Worm (Caenorhabditis elegans): ENCODE results near the gene nspe-4.
"Not testable (repeated sequence)": the region's sequence is repeated elsewhere in the genome, so short reads cannot be mapped to it uniquely, and the experiment has no call there.

DNA sequence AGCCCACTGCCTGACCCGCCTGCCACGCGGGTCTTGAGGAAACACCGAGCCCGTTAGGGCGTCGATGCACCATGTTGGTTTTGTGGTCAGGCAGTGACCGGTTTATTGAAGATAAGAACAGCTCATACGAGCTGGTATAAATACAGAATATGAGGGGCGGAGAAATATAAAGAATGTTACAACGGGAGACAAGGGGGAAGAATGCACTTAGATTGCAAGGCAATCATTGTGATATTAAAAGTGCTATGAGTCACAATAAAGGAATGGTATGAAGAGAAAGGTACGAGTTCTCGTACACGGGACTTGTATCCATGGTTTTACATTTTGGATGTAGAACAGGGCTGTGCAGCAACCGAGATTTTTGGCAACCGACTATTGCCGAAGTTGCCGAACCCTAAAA, 12.1 kb downstream of the nspe-4 start, which contains the start of gene Y38E10A.14:
- TF ChIP-seq pha-4 (tag; optimal IDR thresholded peaks at IDR 0.05); gmeb-2 (tag; optimal IDR thresholded peaks at IDR 0.05); ama-1 (optimal IDR thresholded peaks at IDR 0.05); ets-4 (tag; optimal IDR thresholded peaks at IDR 0.05); elt-2 (tag; optimal IDR thresholded peaks at IDR 0.05); dmd-4 (tag; optimal IDR thresholded peaks at IDR 0.05; ENCODE audit: borderline replicate concordance); fax-1 (tag; optimal IDR thresholded peaks at IDR 0.05); ceh-24 (tag; optimal IDR thresholded peaks at IDR 0.05); odd-2 (tag; optimal IDR thresholded peaks at IDR 0.05); unc-3 (GFP tag; conservative IDR thresholded peaks at IDR 0.05); unc-3 (tag; optimal IDR thresholded peaks at IDR 0.05); nhr-232 (tag; optimal IDR thresholded peaks at IDR 0.05): not testable (repeated sequence)

Measured in whole organism, late embryonic.